Worm (Caenorhabditis elegans) whole organism, late embryonic: ENCODE data around the gene Y48G9A.11.

Source experiments
- dmd-4 ChIP-seq: sonication (generic microtip); optimal IDR thresholded peaks from 2 replicates; lab custom pipeline; 2016; ENCODE audit warnings: borderline replicate concordance, missing genetic modification characterization, missing compliant biosample characterization
- unc-42 ChIP-seq: sonication (generic microtip); optimal IDR thresholded peaks from 2 replicates; lab custom pipeline; 2016; ENCODE audit warnings: missing genotype, missing genetic modification characterization, missing compliant biosample characterization

ce11 chrIII:2132059-2132458, 15.4 kb upstream of the Y48G9A.11 start:
- TF ChIP-seq unc-42 (tag; lab: Kevin White, UChicago) = no peak
- no peak for TF ChIP-seq dmd-4 (tag; lab: Kevin White, UChicago)
